Fruit fly (Drosophila melanogaster): ENCODE results near the gene CG3437.

DNA sequence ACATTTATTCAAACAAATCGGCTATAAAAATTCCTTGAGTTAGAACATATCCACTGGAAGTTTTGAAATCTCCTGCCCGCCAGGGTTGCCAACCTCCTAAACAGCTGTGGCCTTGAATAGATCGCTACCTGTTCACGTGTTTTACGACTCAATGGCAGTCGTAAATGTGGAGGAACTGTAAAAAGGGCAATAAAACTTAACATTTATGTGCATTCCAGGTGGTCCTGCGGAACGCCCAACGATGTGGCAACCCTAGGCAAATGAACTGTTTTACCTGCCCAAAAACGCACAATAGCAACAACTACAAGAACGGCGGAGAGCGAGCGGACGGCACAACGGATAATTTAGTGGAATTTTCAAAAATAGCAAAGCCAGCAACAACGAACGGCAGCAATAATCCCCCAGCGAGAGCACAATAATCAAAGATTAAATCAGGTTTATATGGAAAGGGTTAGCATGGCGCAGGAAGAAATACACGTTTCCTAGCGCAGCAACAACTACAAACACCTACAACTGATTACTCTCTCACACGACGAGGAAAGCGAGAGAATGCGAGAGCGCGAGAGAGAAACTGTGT is 4.3 kb upstream of the CG3437 start:
- TF ChIP-seq CG32006 (GFP tag; optimal IDR thresholded peaks at IDR 0.05) (no peak), Eip78C (GFP tag) (no peak), OdsH (GFP tag; optimal IDR thresholded peaks at IDR 0.05) (no peak), Gug (GFP tag; IDR thresholded peaks at IDR 0.05) (no peak), Lpt (GFP tag; optimal IDR thresholded peaks at IDR 0.05) (no peak)

Measured in whole organism, prepupa.